Worm (Caenorhabditis elegans): ENCODE results near the gene W02F12.8.

DNA sequence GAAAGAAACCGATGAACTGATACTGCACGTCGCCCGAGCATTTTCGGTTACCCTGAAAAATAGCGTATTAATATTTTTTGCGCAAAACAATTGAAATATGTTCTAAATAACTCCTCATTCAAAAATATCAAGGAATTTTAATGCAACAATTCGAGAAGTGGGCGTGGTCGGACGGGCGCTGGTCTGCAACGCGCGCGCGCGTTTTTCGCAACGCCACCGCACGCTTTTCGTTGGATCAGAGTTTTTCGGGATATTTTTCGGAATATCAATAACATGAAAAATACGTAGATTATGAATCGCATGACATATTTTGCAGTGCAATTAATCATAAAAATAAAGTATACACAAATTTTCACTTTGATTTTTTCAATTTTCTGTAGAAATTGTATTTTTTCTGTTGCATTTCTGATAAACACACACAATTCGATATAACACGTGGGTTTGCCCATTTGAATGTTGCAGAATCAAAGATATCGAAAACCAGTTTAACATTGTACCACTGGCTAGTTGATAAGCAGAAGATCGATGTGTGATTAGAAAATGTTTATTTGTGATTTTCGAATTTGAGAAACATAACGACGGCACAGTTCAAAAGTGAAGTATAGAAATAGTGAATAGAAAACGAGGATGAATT, 14.6 kb upstream of the W02F12.8 start, which contains the start of gene dlst-1:
- TF ChIP-seq lin-15B (tag; optimal IDR thresholded peaks at IDR 0.05) (no peak), mep-1 (tag; optimal IDR thresholded peaks at IDR 0.05) (peak; percentile 47), hlh-30 (tag; optimal IDR thresholded peaks at IDR 0.05; ENCODE audit: insufficient read depth) (no peak), egl-27 (tag; optimal IDR thresholded peaks at IDR 0.05) (no peak), ces-1 (GFP tag; optimal IDR thresholded peaks at IDR 0.05) (no peak), lin-39 (tag; optimal IDR thresholded peaks at IDR 0.05) (no peak), nhr-28 (tag; optimal IDR thresholded peaks at IDR 0.05) (no peak), nhr-237 (tag; optimal IDR thresholded peaks at IDR 0.05) (no peak), ZK337.2 (GFP tag; IDR thresholded peaks at IDR 0.05) (no peak), unc-62 (GFP tag; optimal IDR thresholded peaks at IDR 0.05 in 1 of 2) (no peak), unc-62 (tag; optimal IDR thresholded peaks at IDR 0.05) (no peak), nhr-77 (tag; optimal IDR thresholded peaks at IDR 0.05) (no peak), set-16 (GFP tag; IDR thresholded peaks at IDR 0.05) (peak; percentile 27; the same call in 1 of the 2 replicates), sdz-12 (GFP tag; optimal IDR thresholded peaks at IDR 0.05) (no peak), mdl-1 (tag; optimal IDR thresholded peaks at IDR 0.05) (no peak)
